Fruit fly (Drosophila melanogaster) whole organism, embryonic: ENCODE results near the gene Syt1.

ENCODE experiments used
- ATbp ChIP-seq: fragments of 200-800 bp; sonication (Bioruptor generic); optimal IDR thresholded peaks from 2 replicates; lab custom pipeline; 2017; ENCODE audit warnings: missing biosample characterization, mild to moderate bottlenecking, missing genetic modification characterization, missing genetic modification reagents
- Atf6 ChIP-seq: fragments of 200-800 bp; sonication (Bioruptor generic); IDR thresholded peaks from 2 replicates; pipeline ENCODE4 v1.3.6; 2022; ENCODE audit warnings: missing biosample characterization, missing genetic modification characterization
- BEAF-32 ChIP-seq: fragments of 200-800 bp; sonication (Bioruptor generic); optimal IDR thresholded peaks from 3 replicates; lab custom pipeline; 2017; ENCODE audit warnings: missing biosample characterization, missing genetic modification characterization, mild to moderate bottlenecking, moderate library complexity, missing genetic modification reagents
- C15 ChIP-seq: fragments of 200-800 bp; sonication (Bioruptor generic); IDR thresholded peaks from 3 replicates; pipeline ENCODE4 v1.3.6; 2022; ENCODE audit warnings: missing biosample characterization, missing genetic modification characterization
- CG10274 ChIP-seq: fragments of 200-800 bp; sonication (Bioruptor generic); optimal IDR thresholded peaks from 3 replicates; lab custom pipeline; 2017; ENCODE audit warnings: missing biosample characterization, mild to moderate bottlenecking, missing genetic modification characterization
- CG17568 ChIP-seq: fragments of 200-800 bp; sonication (Bioruptor generic); optimal IDR thresholded peaks from 2 replicates; lab custom pipeline; 2018; ENCODE audit warnings: missing biosample characterization, mild to moderate bottlenecking, missing genetic modification characterization, moderate library complexity
- CG2116 ChIP-seq: fragments of 200-800 bp; sonication (Bioruptor generic); optimal IDR thresholded peaks from 3 replicates; lab custom pipeline; 2018; ENCODE audit warnings: missing biosample characterization, mild to moderate bottlenecking, missing genetic modification characterization
- CG2129 ChIP-seq: fragments of 200-800 bp; sonication (Bioruptor generic); IDR thresholded peaks from 2 replicates; pipeline ENCODE4 v1.3.6; 2022; ENCODE audit warnings: missing biosample characterization, missing genetic modification characterization; ENCODE audit not compliant: partially characterized antibody
- CG2199 ChIP-seq: fragments of 200-800 bp; sonication (Bioruptor generic); IDR thresholded peaks from 3 replicates; pipeline ENCODE4 v1.3.6; 2022; ENCODE audit warnings: missing biosample characterization, missing genetic modification characterization
- CG2678 ChIP-seq: fragments of 200-800 bp; sonication (Bioruptor generic); optimal IDR thresholded peaks from 3 replicates; lab custom pipeline; 2019; ENCODE audit warnings: missing biosample characterization, mild to moderate bottlenecking, missing genetic modification characterization, moderate library complexity
- CG30431 ChIP-seq: fragments of 200-800 bp; sonication (Bioruptor generic); optimal IDR thresholded peaks from 2 replicates; lab custom pipeline; 2017; ENCODE audit warnings: missing biosample characterization, missing genetic modification characterization
- CG3726 ChIP-seq: fragments of 200-800 bp; sonication (Bioruptor generic); IDR thresholded peaks from 3 replicates; pipeline ENCODE4, ENCODE4 v1.3.6; 2022; ENCODE audit warnings: missing biosample characterization, missing genetic modification characterization
- CG3847 ChIP-seq: fragments of 200-800 bp; sonication (Bioruptor generic); IDR thresholded peaks from 2 replicates; pipeline ENCODE4 v1.3.6; 2022; ENCODE audit warnings: missing biosample characterization, missing genetic modification characterization
- CG6654 ChIP-seq: fragments of 200-800 bp; sonication (Bioruptor generic); optimal IDR thresholded peaks from 2 replicates; lab custom pipeline; 2017; ENCODE audit warnings: missing biosample characterization, mild to moderate bottlenecking, missing genetic modification characterization
- CG7839 ChIP-seq: fragments of 200-800 bp; sonication (Bioruptor generic); optimal IDR thresholded peaks from 3 replicates; lab custom pipeline; 2018; ENCODE audit warnings: missing biosample characterization, mild to moderate bottlenecking, missing genetic modification characterization, moderate library complexity
- CG8388 ChIP-seq: fragments of 200-800 bp; sonication (Bioruptor generic); optimal IDR thresholded peaks from 2 replicates; lab custom pipeline; 2019; ENCODE audit warnings: missing biosample characterization, mild to moderate bottlenecking, missing genetic modification characterization, moderate library complexity
- CTCF ChIP-seq: fragments of 200-800 bp; sonication (Bioruptor generic); optimal IDR thresholded peaks from 2 replicates; lab custom pipeline; 2017; ENCODE audit warnings: missing biosample characterization, mild to moderate bottlenecking, missing genetic modification characterization, moderate library complexity
- CrebB ChIP-seq: fragments of 200-800 bp; sonication (Bioruptor generic); optimal IDR thresholded peaks from 3 replicates; lab custom pipeline; 2018; ENCODE audit warnings: missing biosample characterization, mild to moderate bottlenecking, missing genetic modification characterization
- Dfd ChIP-seq, 2 experiments: fragments of >200 bp; optimal IDR thresholded peaks; 2 replicates each; lab custom pipeline; 2017; ENCODE audit warnings: missing biosample characterization in 2 of 2, missing genetic modification characterization in 2 of 2
- Ets97D ChIP-seq: fragments of 200-800 bp; sonication (Bioruptor generic); optimal IDR thresholded peaks from 3 replicates; lab custom pipeline; 2016; ENCODE audit warnings: missing biosample characterization, missing genetic modification characterization
- Gug ChIP-seq: fragments of 200-800 bp; sonication (Bioruptor generic); IDR thresholded peaks from 4 replicates; pipeline ENCODE4 v1.3.6; 2022; ENCODE audit warnings: missing biosample characterization, missing genetic modification characterization
- Myb ChIP-seq: fragments of 200-800 bp; sonication (Bioruptor generic); optimal IDR thresholded peaks from 2 replicates; lab custom pipeline; 2016; ENCODE audit warnings: missing biosample characterization, missing genetic modification characterization
- Neu2 ChIP-seq: fragments of 200-800 bp; sonication (Bioruptor generic); optimal IDR thresholded peaks from 3 replicates; lab custom pipeline; 2016; ENCODE audit warnings: missing biosample characterization, missing genetic modification characterization, borderline replicate concordance
- NfI ChIP-seq: fragments of 200-800 bp; sonication (Bioruptor generic); optimal IDR thresholded peaks from 3 replicates; lab custom pipeline; 2018; ENCODE audit warnings: missing biosample characterization, mild to moderate bottlenecking, missing genetic modification characterization, moderate library complexity
- Oli ChIP-seq: fragments of 200-800 bp; sonication (Bioruptor generic); optimal IDR thresholded peaks from 2 replicates; lab custom pipeline; 2018; ENCODE audit warnings: missing biosample characterization, mild to moderate bottlenecking, missing genetic modification characterization, moderate library complexity
- PHDP ChIP-seq: fragments of 200-800 bp; sonication (Bioruptor generic); optimal IDR thresholded peaks from 3 replicates; lab custom pipeline; 2018; ENCODE audit warnings: missing biosample characterization, mild to moderate bottlenecking, missing genetic modification characterization, moderate library complexity
- Pdp1 ChIP-seq, 2 experiments: fragments of 200-800 bp; sonication (Bioruptor generic); optimal IDR thresholded peaks; 3 replicates each; lab custom pipeline; 2016; ENCODE audit warnings: missing biosample characterization in 2 of 2, missing genetic modification characterization in 2 of 2, mild to moderate bottlenecking in 1 of 2, moderate library complexity in 1 of 2
- Sox102F ChIP-seq: fragments of 200-800 bp; sonication (Bioruptor generic); optimal IDR thresholded peaks from 2 replicates; lab custom pipeline; 2018; ENCODE audit warnings: missing biosample characterization, mild to moderate bottlenecking, missing genetic modification characterization, moderate library complexity
- Usf ChIP-seq: fragments of 200-800 bp; sonication (Bioruptor generic); optimal IDR thresholded peaks from 2 replicates; lab custom pipeline; 2017; ENCODE audit warnings: missing genotype, missing biosample characterization, missing genetic modification characterization
- YL-1 ChIP-seq: fragments of 200-800 bp; sonication (Bioruptor generic); optimal IDR thresholded peaks from 3 replicates; lab custom pipeline; 2017; ENCODE audit warnings: missing biosample characterization, mild to moderate bottlenecking, missing genetic modification characterization
- ab ChIP-seq: fragments of 200-800 bp; sonication (Bioruptor generic); optimal IDR thresholded peaks from 2 replicates; lab custom pipeline; 2016; ENCODE audit warnings: missing biosample characterization, missing genetic modification characterization
- ato ChIP-seq: fragments of 200-800 bp; sonication (Bioruptor generic); IDR thresholded peaks from 2 replicates; pipeline ENCODE4 v1.3.6; 2022; ENCODE audit warnings: missing biosample characterization, missing genetic modification characterization; ENCODE audit not compliant: partially characterized antibody
- bab2 ChIP-seq: fragments of 200-800 bp; sonication (Bioruptor generic); optimal IDR thresholded peaks from 2 replicates; lab custom pipeline; 2016; ENCODE audit warnings: missing biosample characterization, missing genetic modification characterization
- bsh ChIP-seq, 2 experiments: fragments of 200-800 bp; sonication (Bioruptor generic); optimal IDR thresholded peaks; 2 replicates each; lab custom pipeline; 2017 to 2018; ENCODE audit warnings: mild to moderate bottlenecking in 2 of 2, missing biosample characterization in 2 of 2, missing genetic modification characterization in 2 of 2, moderate library complexity in 1 of 2
- cato ChIP-seq: fragments of 200-800 bp; sonication (Bioruptor generic); optimal IDR thresholded peaks from 2 replicates; lab custom pipeline; 2016; ENCODE audit warnings: missing biosample characterization, missing genetic modification characterization, borderline replicate concordance
- danr ChIP-seq: fragments of 200-800 bp; sonication (Bioruptor generic); IDR thresholded peaks from 2 replicates; pipeline ENCODE4 v1.3.6; 2022; ENCODE audit warnings: missing biosample characterization, missing genetic modification characterization
- ewg ChIP-seq: fragments of 200-800 bp; sonication (Bioruptor generic); optimal IDR thresholded peaks from 3 replicates; lab custom pipeline; 2017; ENCODE audit warnings: mild to moderate bottlenecking, missing biosample characterization, missing genetic modification reagents, missing genetic modification characterization
- gcm2 ChIP-seq: fragments of 200-800 bp; sonication (Bioruptor generic); optimal IDR thresholded peaks from 2 replicates; lab custom pipeline; 2016; ENCODE audit warnings: missing biosample characterization, missing genetic modification characterization
- gt ChIP-seq: fragments of 200-800 bp; sonication (Bioruptor generic); IDR thresholded peaks from 2 replicates; pipeline ENCODE4 v1.3.6; 2022; ENCODE audit warnings: missing biosample characterization, missing genetic modification characterization
- inv ChIP-seq: fragments of 200-800 bp; sonication (Bioruptor generic); IDR thresholded peaks from 2 replicates; pipeline ENCODE4 v1.3.6; 2022; ENCODE audit warnings: missing biosample characterization, missing genetic modification characterization; ENCODE audit not compliant: partially characterized antibody
- lbe ChIP-seq: fragments of 200-800 bp; sonication (Bioruptor generic); optimal IDR thresholded peaks from 2 replicates; lab custom pipeline; 2016; ENCODE audit warnings: missing biosample characterization, mild to moderate bottlenecking, missing genetic modification characterization
- lov ChIP-seq, 2 experiments: fragments of 200-800 bp in 1 of 2; fragments of >200 bp in 1 of 2; sonication (Bioruptor generic) in 1 of 2; IDR thresholded peaks in 1 of 2; optimal IDR thresholded peaks in 1 of 2; 2 replicates in 1 of 2; 3 replicates in 1 of 2; pipeline versions ENCODE4 v1.3.6 to Lab custom; 2017 to 2022; ENCODE audit warnings: missing biosample characterization in 1 of 2, missing genetic modification characterization in 1 of 2
- org-1 ChIP-seq: fragments of 200-800 bp; sonication (Bioruptor generic); optimal IDR thresholded peaks from 2 replicates; lab custom pipeline; 2017; ENCODE audit warnings: missing biosample characterization, missing genetic modification characterization
- ranshi ChIP-seq: fragments of 200-800 bp; sonication (Bioruptor generic); IDR thresholded peaks from 2 replicates; pipeline ENCODE4 v1.3.6; 2022; ENCODE audit warnings: missing biosample characterization, missing genetic modification characterization
- schlank ChIP-seq: fragments of 200-800 bp; sonication (Bioruptor generic); optimal IDR thresholded peaks from 2 replicates; lab custom pipeline; 2018; ENCODE audit warnings: missing biosample characterization, mild to moderate bottlenecking, missing genetic modification characterization
- stc ChIP-seq: fragments of 200-800 bp; sonication (Bioruptor generic); IDR thresholded peaks from 2 replicates; pipeline ENCODE4 v1.3.6; 2022; ENCODE audit warnings: missing biosample characterization, missing genetic modification characterization
- twi ChIP-seq: fragments of 200-800 bp; optimal IDR thresholded peaks from 2 replicates; lab custom pipeline; 2019; ENCODE audit warnings: missing biosample characterization, mild to moderate bottlenecking, missing genetic modification characterization, moderate library complexity
- vfl ChIP-seq: fragments of 200-800 bp; sonication (Bioruptor generic); optimal IDR thresholded peaks from 2 replicates; lab custom pipeline; 2016; ENCODE audit warnings: missing biosample characterization, missing genetic modification characterization
- wdn ChIP-seq: fragments of 200-800 bp; sonication (Bioruptor generic); IDR thresholded peaks from 2 replicates; pipeline ENCODE4 v1.3.6; 2022; ENCODE audit warnings: missing biosample characterization, missing genetic modification characterization
- wor ChIP-seq: fragments of 200-800 bp; sonication (Bioruptor generic); IDR thresholded peaks from 2 replicates; pipeline ENCODE4 v1.3.6; 2022; ENCODE audit warnings: missing biosample characterization, missing genetic modification characterization
- zen2 ChIP-seq: fragments of 200-800 bp; sonication (Bioruptor generic); IDR thresholded peaks from 3 replicates; pipeline ENCODE4 v1.3.6; 2022; ENCODE audit warnings: missing biosample characterization, missing genetic modification characterization; ENCODE audit not compliant: partially characterized antibody

The Syt1 gene

dm6 chr2L:2723100-2723499, 76.7 kb downstream of the Syt1 start (continued):
- no peak for TF ChIP-seq Dfd (GFP tag; optimal IDR thresholded peaks at IDR 0.05; lab: Kevin White, UChicago)
- TF ChIP-seq ranshi: no peak
- no peak for TF ChIP-seq CG3847 (GFP tag; lab: Robert Waterston, UW)
- TF ChIP-seq Myb (GFP tag; lab: Kevin White, UChicago): no peak
- no peak for TF ChIP-seq Usf (GFP tag; lab: Kevin White, UChicago)
- peak; percentile 19 for TF ChIP-seq Sox102F (GFP tag; lab: Kevin White, UChicago)
- TF ChIP-seq schlank (tag; lab: Kevin White, UChicago): no peak
- no peak for TF ChIP-seq CG2199 (GFP tag; lab: Robert Waterston, UW)
- TF ChIP-seq wdn (GFP tag; lab: Robert Waterston, UW): no peak
- no peak for TF ChIP-seq lbe (GFP tag; lab: Kevin White, UChicago)
- TF ChIP-seq CG30431 (GFP tag; lab: Kevin White, UChicago): no peak
- no peak for TF ChIP-seq twi
- no peak for TF ChIP-seq Ets97D (GFP tag; lab: Kevin White, UChicago)
- TF ChIP-seq BEAF-32 (GFP tag; lab: Kevin White, UChicago): no peak
- no peak for TF ChIP-seq ab
- 0 out of 4 replicates have a peak, but pooled peaks have one; percentile 7 for TF ChIP-seq Gug
- peak; percentile 3 for TF ChIP-seq NfI (GFP tag; lab: Kevin White, UChicago)
- no peak for TF ChIP-seq CG8388 (GFP tag; lab: Kevin White, UChicago)
- TF ChIP-seq bsh (GFP tag; optimal IDR thresholded peaks at IDR 0.05; lab: Kevin White, UChicago): no peak
- TF ChIP-seq CTCF (GFP tag; lab: Kevin White, UChicago): no peak
- no peak for TF ChIP-seq lov (optimal IDR thresholded peaks at IDR 0.05; lab: Kevin White, UChicago)
- no peak for TF ChIP-seq lov (GFP tag; IDR thresholded peaks at IDR 0.05; lab: Robert Waterston, UW)
- TF ChIP-seq ato: no peak
- TF ChIP-seq Pdp1 (GFP tag; optimal IDR thresholded peaks at IDR 0.05; lab: Kevin White, UChicago): no peak
- no peak for TF ChIP-seq CG6654 (GFP tag; lab: Kevin White, UChicago)
- no peak for TF ChIP-seq zen2 (GFP tag; lab: Robert Waterston, UW)
- TF ChIP-seq CG10274: no peak
- TF ChIP-seq stc: no peak
- no peak for TF ChIP-seq gcm2 (GFP tag; lab: Kevin White, UChicago)
- TF ChIP-seq org-1 (GFP tag; lab: Kevin White, UChicago): no peak
- TF ChIP-seq CrebB (tag; lab: Kevin White, UChicago): no peak
- no peak for TF ChIP-seq CG2116 (GFP tag; lab: Kevin White, UChicago)
- no peak for TF ChIP-seq wor (GFP tag; lab: Robert Waterston, UW)
- peak; percentile 17 for TF ChIP-seq PHDP (tag; lab: Kevin White, UChicago)
- no peak for TF ChIP-seq ATbp (GFP tag; lab: Kevin White, UChicago)
- no peak for TF ChIP-seq CG17568 (GFP tag; lab: Kevin White, UChicago)
- TF ChIP-seq Oli (tag; lab: Kevin White, UChicago): no peak
- no peak for TF ChIP-seq Atf6 (GFP tag; lab: Robert Waterston, UW)
- TF ChIP-seq CG2678: peak; percentile 52
- no peak for TF ChIP-seq danr (GFP tag; lab: Robert Waterston, UW)
- no peak for TF ChIP-seq CG2129
- no peak for TF ChIP-seq bab2
- no peak for TF ChIP-seq inv (GFP tag; lab: Robert Waterston, UW)
- no peak for TF ChIP-seq ewg
- TF ChIP-seq Neu2 (GFP tag; lab: Kevin White, UChicago): no peak
- no peak for TF ChIP-seq YL-1 (GFP tag; lab: Kevin White, UChicago)
- TF ChIP-seq gt: no peak
- TF ChIP-seq CG3726 (GFP tag; lab: Robert Waterston, UW): no peak
- TF ChIP-seq C15 (GFP tag; lab: Robert Waterston, UW): no peak
- no peak for TF ChIP-seq cato
- TF ChIP-seq CG7839 (tag; lab: Kevin White, UChicago): peak; percentile 42
- TF ChIP-seq vfl (GFP tag; lab: Kevin White, UChicago): no peak
